Fruit fly (Drosophila melanogaster) whole organism, adult: ENCODE results near the gene CG6106.

Experiments used
- CG11617 ChIP-seq: fragments of 200-800 bp; sonication (Bioruptor generic); optimal IDR thresholded peaks from 2 replicates; lab custom pipeline; 2017; ENCODE audit warnings: mild to moderate bottlenecking, missing biosample characterization, missing genetic modification reagents, missing genetic modification characterization
- CG7045 ChIP-seq: fragments of 200-800 bp; sonication (Bioruptor generic); optimal IDR thresholded peaks from 2 replicates; lab custom pipeline; 2017; ENCODE audit warnings: missing biosample characterization, mild to moderate bottlenecking, missing genetic modification characterization
- Crg-1 ChIP-seq: fragments of 200-800 bp; sonication (Bioruptor generic); optimal IDR thresholded peaks from 2 replicates; lab custom pipeline; 2016; ENCODE audit warnings: missing biosample characterization, missing genetic modification characterization

DNA sequence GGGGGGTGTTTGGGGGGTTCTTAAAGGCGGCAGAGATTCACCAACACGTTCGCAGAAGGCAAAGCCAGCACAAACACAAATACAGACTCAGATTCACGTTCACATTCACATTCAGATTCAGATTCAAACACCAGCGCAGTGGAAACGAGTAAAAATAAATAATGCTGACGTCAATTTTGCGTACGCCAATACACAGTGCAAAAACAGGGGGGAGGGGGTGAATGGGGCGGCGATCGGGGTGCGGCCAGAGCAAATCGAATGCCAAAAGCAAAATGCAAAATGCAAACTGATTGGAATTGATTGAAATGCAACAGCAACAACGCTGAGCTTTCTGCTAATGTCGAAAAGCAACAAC is 9.9 kb downstream of the CG6106 start:
- no peak for TF ChIP-seq CG7045 (GFP tag; lab: Kevin White, UChicago)
- no peak for TF ChIP-seq Crg-1
- TF ChIP-seq CG11617 (GFP tag; lab: Kevin White, UChicago) = no peak
